Worm (Caenorhabditis elegans): Measurements from ENCODE around the gene C44H9.4.

- TF ChIP-seq ama-1 (optimal IDR thresholded peaks at IDR 0.05): no peak
- TF ChIP-seq nhr-237 (tag; optimal IDR thresholded peaks at IDR 0.05): no peak
- TF ChIP-seq blmp-1 (tag; optimal IDR thresholded peaks at IDR 0.05; ENCODE audit: insufficient read depth): no peak
- TF ChIP-seq skn-1 (tag; optimal IDR thresholded peaks at IDR 0.05): no peak
Observed at ce11 chrV:12876708-12877107, 41.2 kb downstream of the C44H9.4 start.
